Worm (Caenorhabditis elegans): ENCODE results near the gene aakg-5.

DNA sequence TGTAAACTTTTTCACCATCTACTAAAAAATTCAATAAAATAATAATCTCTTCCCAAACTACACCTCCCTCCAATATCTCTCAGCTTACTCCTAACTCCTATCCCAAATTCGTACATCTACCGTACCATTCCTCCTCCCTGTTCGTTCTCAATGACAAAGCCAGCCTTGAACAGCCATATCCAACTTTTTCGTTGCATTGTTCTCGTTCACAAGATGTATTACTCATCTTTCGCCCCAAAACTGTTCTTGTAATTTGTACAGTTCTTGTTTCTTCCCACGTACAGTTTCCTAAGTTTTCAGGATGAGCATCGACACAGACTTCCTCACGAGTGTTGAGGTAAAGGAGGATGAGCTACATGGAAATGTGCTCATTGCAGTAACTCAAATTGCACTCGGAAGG is 20.0 kb downstream of the aakg-5 start, which contains the start of gene egl-43:
- no peak for TF ChIP-seq F13C5.2 (tag; optimal IDR thresholded peaks at IDR 0.05)
- TF ChIP-seq ama-1 (optimal IDR thresholded peaks at IDR 0.05): no peak
- no peak for TF ChIP-seq hmg-4 (GFP tag; optimal IDR thresholded peaks at IDR 0.05)
- TF ChIP-seq tbx-11 (GFP tag; IDR thresholded peaks at IDR 0.05): no peak
- no peak for TF ChIP-seq hmbx-1 (tag; optimal IDR thresholded peaks at IDR 0.05)
- TF ChIP-seq flt-1 (GFP tag; IDR thresholded peaks at IDR 0.05): no peak
- no peak for TF ChIP-seq pes-1 (GFP tag; IDR thresholded peaks at IDR 0.05)
- no peak for TF ChIP-seq tra-4 (tag; optimal IDR thresholded peaks at IDR 0.05)
- no peak for TF ChIP-seq scrt-1 (GFP tag; IDR thresholded peaks at IDR 0.05)
- TF ChIP-seq B0310.2 (tag; optimal IDR thresholded peaks at IDR 0.05): no peak
- TF ChIP-seq tbx-37 (GFP tag; conservative IDR thresholded peaks at IDR 0.05): no peak
- no peak for TF ChIP-seq ceh-36 (tag; optimal IDR thresholded peaks at IDR 0.05)
- no peak for TF ChIP-seq sea-1 (GFP tag; conservative IDR thresholded peaks at IDR 0.05)

Data from whole organism, early embryonic.